Fruit fly (Drosophila melanogaster): ENCODE data around the gene jigr1.
A peak's percentile ranks its signal among the peaks of the same experiment; 100 is the strongest.

jigr1 gene

dm6 chr3R:25684859-25685258, 47.2 kb downstream of the jigr1 start, which contains the start of gene RpL27 (continued):
- TF ChIP-seq Bgb (GFP tag; IDR thresholded peaks at IDR 0.05; ENCODE audit: partially characterized antibody) (peak; percentile 79), klu (GFP tag; IDR thresholded peaks at IDR 0.05) (no peak), prd (optimal IDR thresholded peaks at IDR 0.05) (no peak), prd (GFP tag; IDR thresholded peaks at IDR 0.05) (peak; percentile 46; the same call in 2 of the 3 replicates), CG11560 (tag; IDR thresholded peaks at IDR 0.05) (no peak), cad (GFP tag; optimal IDR thresholded peaks at IDR 0.05) (no peak), CG42726 (GFP tag; IDR thresholded peaks at IDR 0.05; ENCODE audit: partially characterized antibody) (peak; percentile 72; the same call in 1 of the 2 replicates), CG11093 (GFP tag; IDR thresholded peaks at IDR 0.05) (no peak), slp2 (GFP tag; optimal IDR thresholded peaks at IDR 0.05) (peak; percentile 63), kay (GFP tag; optimal IDR thresholded peaks at IDR 0.05) (no peak), Mad (GFP tag; optimal IDR thresholded peaks at IDR 0.05) (peak; percentile 17), mirr (GFP tag; optimal IDR thresholded peaks at IDR 0.05) (peak; percentile 86), eyg (GFP tag; optimal IDR thresholded peaks at IDR 0.05) (peak; percentile 71), ems (GFP tag; optimal IDR thresholded peaks at IDR 0.05) (peak; percentile 77), tup (GFP tag; optimal IDR thresholded peaks at IDR 0.05) (no peak), Doc3 (GFP tag; IDR thresholded peaks at IDR 0.05; ENCODE audit: partially characterized antibody) (peak; percentile 34; the same call in 1 of the 3 replicates), CG13123 (GFP tag; optimal IDR thresholded peaks at IDR 0.05) (peak; percentile 44), tgo (GFP tag; IDR thresholded peaks at IDR 0.05) (peak; percentile 54; the same call in 2 of the 3 replicates), ara (GFP tag; IDR thresholded peaks at IDR 0.05) (no peak; the same call in 1 of the 2 replicates), croc (GFP tag; conservative IDR thresholded peaks at IDR 0.05) (peak; percentile 44; the same call in 2 of the 3 replicates), Sin3A (optimal IDR thresholded peaks at IDR 0.05) (peak; percentile 10), CG13424 (tag; optimal IDR thresholded peaks at IDR 0.05) (peak; percentile 53), slbo (GFP tag; IDR thresholded peaks at IDR 0.05) (peak; percentile 66), emc (GFP tag; optimal IDR thresholded peaks at IDR 0.05) (peak; percentile 88), Rfx (GFP tag; IDR thresholded peaks at IDR 0.05) (peak; percentile 91), Sox100B (GFP tag; optimal IDR thresholded peaks at IDR 0.05) (peak; percentile 78), CG12071 (GFP tag; optimal IDR thresholded peaks at IDR 0.05) (peak; percentile 80), vfl (GFP tag; optimal IDR thresholded peaks at IDR 0.05) (peak; percentile 55), CHES-1-like (GFP tag; optimal IDR thresholded peaks at IDR 0.05) (peak; percentile 31), sim (GFP tag; IDR thresholded peaks at IDR 0.05) (peak; percentile 53; the same call in 1 of the 2 replicates), toy (GFP tag; IDR thresholded peaks at IDR 0.05) (no peak), lab (GFP tag; optimal IDR thresholded peaks at IDR 0.05) (peak; percentile 95), CG14014 (GFP tag; IDR thresholded peaks at IDR 0.05) (peak; percentile 73), dan (GFP tag; IDR thresholded peaks at IDR 0.05) (no peak), Hmr (GFP tag; optimal IDR thresholded peaks at IDR 0.05) (peak; percentile 95), CG15011 (GFP tag; optimal IDR thresholded peaks at IDR 0.05) (peak; percentile 83), Ets97D (GFP tag; optimal IDR thresholded peaks at IDR 0.05) (peak; percentile 99), Hand (GFP tag; optimal IDR thresholded peaks at IDR 0.05) (peak; percentile 80), GATAe (GFP tag; conservative IDR thresholded peaks at IDR 0.05) (0 out of 2 replicates have a peak, but pooled peaks have one; percentile 8), BEAF-32 (GFP tag; optimal IDR thresholded peaks at IDR 0.05) (peak; percentile 81), CG15696 (tag; optimal IDR thresholded peaks at IDR 0.05) (peak; percentile 46), CG9437 (GFP tag; optimal IDR thresholded peaks at IDR 0.05) (peak; percentile 78), tap (tag; optimal IDR thresholded peaks at IDR 0.05) (peak; percentile 30), Asciz (GFP tag; optimal IDR thresholded peaks at IDR 0.05) (peak; percentile 75), Lhr (GFP tag; optimal IDR thresholded peaks at IDR 0.05) (peak; percentile 82), CG2129 (GFP tag; IDR thresholded peaks at IDR 0.05; ENCODE audit: partially characterized antibody) (no peak), Dek (tag; optimal IDR thresholded peaks at IDR 0.05) (peak; percentile 68), row (GFP tag; IDR thresholded peaks at IDR 0.05) (peak; percentile 39; the same call in 1 of the 3 replicates), CG8281 (tag; optimal IDR thresholded peaks at IDR 0.05) (peak; percentile 48), ci (GFP tag; IDR thresholded peaks at IDR 0.05) (peak; percentile 95), Spps (tag; optimal IDR thresholded peaks at IDR 0.05) (peak; percentile 67)
